Worm (Caenorhabditis elegans): ENCODE results near the gene slc-17.2.

The slc-17.2 gene

DNA sequence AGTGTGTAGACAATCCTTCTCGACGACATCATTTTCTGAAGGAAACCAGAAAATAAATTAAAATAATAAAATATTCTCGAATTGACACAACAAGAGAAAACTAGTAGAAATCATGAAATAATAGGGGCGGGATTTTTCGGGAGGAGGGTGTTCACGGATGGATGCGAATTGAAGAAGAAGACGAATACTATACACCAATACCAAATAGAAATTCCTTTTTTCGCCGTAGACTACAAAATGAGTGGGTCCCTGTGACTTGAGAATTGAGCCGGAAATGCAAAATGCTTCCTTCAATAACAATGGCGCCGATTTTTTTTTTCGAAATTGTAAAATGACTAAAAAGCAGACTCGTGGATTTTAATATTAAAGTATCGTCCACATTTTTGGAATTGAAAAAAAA, 11.1 kb upstream of the slc-17.2 start, which contains the start of gene nlp-48:
Gene nlp-48 (minus strand): TSS at position 101 of the 400 bp plus-strand sequence.
- no peak for TF ChIP-seq ZK546.5 (tag; optimal IDR thresholded peaks at IDR 0.05)
- TF ChIP-seq ceh-9 (tag; optimal IDR thresholded peaks at IDR 0.05): no peak
- no peak for TF ChIP-seq unc-62 (GFP tag; optimal IDR thresholded peaks at IDR 0.05)
- no peak for TF ChIP-seq pha-4 (tag; optimal IDR thresholded peaks at IDR 0.05)
- TF ChIP-seq ceh-28 (tag; optimal IDR thresholded peaks at IDR 0.05): no peak
- no peak for TF ChIP-seq nhr-11 (tag; optimal IDR thresholded peaks at IDR 0.05)
- no peak for TF ChIP-seq hmg-11 (tag; optimal IDR thresholded peaks at IDR 0.05)
- no peak for TF ChIP-seq jun-1 (tag; optimal IDR thresholded peaks at IDR 0.05)
- no peak for TF ChIP-seq lin-39 (tag; optimal IDR thresholded peaks at IDR 0.05)
- TF ChIP-seq snpc-4 (tag; optimal IDR thresholded peaks at IDR 0.05): no peak
- no peak for TF ChIP-seq elt-3 (tag; optimal IDR thresholded peaks at IDR 0.05)

DNA sequence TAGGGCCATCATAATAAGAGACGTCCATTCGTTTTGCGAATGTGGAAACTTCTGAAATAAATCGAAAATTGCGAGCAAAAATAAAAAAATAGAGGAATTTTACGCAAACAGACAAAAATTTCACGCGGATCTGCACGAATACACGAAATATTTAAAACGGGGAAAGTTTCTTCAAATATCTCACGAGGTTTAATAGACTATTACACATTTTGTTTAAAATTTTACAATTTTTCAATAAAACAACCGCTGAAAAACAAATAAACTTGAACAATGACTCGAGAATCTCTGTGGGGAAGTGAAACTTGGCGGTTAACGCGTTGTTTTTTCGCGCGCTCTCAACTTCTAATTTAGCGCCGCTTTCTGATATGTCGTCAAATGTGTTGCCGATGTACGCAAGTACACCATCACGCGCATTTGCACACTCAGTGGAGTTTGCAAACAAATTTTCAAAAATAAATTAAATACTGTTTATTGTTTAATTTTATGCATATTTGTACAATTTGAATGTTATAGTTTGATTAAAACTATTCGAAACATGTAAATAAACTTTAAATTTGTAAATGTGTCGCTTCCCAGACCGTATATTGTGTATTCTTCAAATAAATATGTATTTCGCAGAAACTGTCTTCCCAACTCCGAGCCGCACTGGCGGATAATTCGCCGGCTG, 3.3 kb upstream of the slc-17.2 start, which contains the start of the genes gpr-2 and rgr-1:
Gene gpr-2 (minus strand): TSS at position 51 of the 667 bp plus-strand sequence.
Gene rgr-1 (plus strand): TSS at position 617 of the 667 bp plus-strand sequence.
- TF ChIP-seq unc-39 (tag; optimal IDR thresholded peaks at IDR 0.05) (no peak), nhr-28 (tag; optimal IDR thresholded peaks at IDR 0.05) (no peak), aly-2 (tag; optimal IDR thresholded peaks at IDR 0.05) (no peak), R02D3.7 (tag; optimal IDR thresholded peaks at IDR 0.05) (no peak), mdl-1 (tag; optimal IDR thresholded peaks at IDR 0.05) (no peak), jun-1 (tag; optimal IDR thresholded peaks at IDR 0.05) (no peak), zag-1 (tag; optimal IDR thresholded peaks at IDR 0.05) (no peak), nhr-76 (tag; optimal IDR thresholded peaks at IDR 0.05) (no peak), tbx-2 (tag; optimal IDR thresholded peaks at IDR 0.05) (no peak), nhr-67 (tag; optimal IDR thresholded peaks at IDR 0.05) (no peak), fos-1 (tag; optimal IDR thresholded peaks at IDR 0.05) (no peak), ceh-16 (tag; optimal IDR thresholded peaks at IDR 0.05) (no peak), sea-2 (GFP tag; optimal IDR thresholded peaks at IDR 0.05) (no peak), mml-1 (tag; optimal IDR thresholded peaks at IDR 0.05) (no peak), nhr-12 (tag; optimal IDR thresholded peaks at IDR 0.05) (no peak), nhr-11 (tag; optimal IDR thresholded peaks at IDR 0.05) (no peak), ama-1 (optimal IDR thresholded peaks at IDR 0.05) (no peak), egl-5 (tag; optimal IDR thresholded peaks at IDR 0.05) (no peak), nhr-237 (tag; optimal IDR thresholded peaks at IDR 0.05) (no peak), elt-3 (tag; optimal IDR thresholded peaks at IDR 0.05) (no peak), pqm-1 (tag; optimal IDR thresholded peaks at IDR 0.05) (no peak), lsy-12 (tag; optimal IDR thresholded peaks at IDR 0.05) (no peak), lin-39 (tag; optimal IDR thresholded peaks at IDR 0.05) (no peak), nhr-25 (tag; optimal IDR thresholded peaks at IDR 0.05) (no peak), ceh-9 (tag; optimal IDR thresholded peaks at IDR 0.05) (no peak), fkh-10 (GFP tag; optimal IDR thresholded peaks at IDR 0.05) (no peak), ceh-28 (tag; optimal IDR thresholded peaks at IDR 0.05) (no peak), fkh-2 (tag; optimal IDR thresholded peaks at IDR 0.05) (no peak), elt-1 (tag; optimal IDR thresholded peaks at IDR 0.05) (no peak), ztf-11 (tag; optimal IDR thresholded peaks at IDR 0.05) (no peak), elt-2 (tag; optimal IDR thresholded peaks at IDR 0.05) (no peak), skn-1 (tag; optimal IDR thresholded peaks at IDR 0.05) (peak; percentile 29), lin-15B (tag; optimal IDR thresholded peaks at IDR 0.05) (peak; percentile 46), ZK546.5 (tag; optimal IDR thresholded peaks at IDR 0.05) (no peak), nhr-77 (tag; optimal IDR thresholded peaks at IDR 0.05) (no peak), nhr-23 (tag; optimal IDR thresholded peaks at IDR 0.05) (peak; percentile 38), ztf-4 (tag; optimal IDR thresholded peaks at IDR 0.05) (no peak), hmg-11 (tag; optimal IDR thresholded peaks at IDR 0.05) (peak; percentile 36), eor-1 (tag; optimal IDR thresholded peaks at IDR 0.05) (no peak), snpc-4 (tag; optimal IDR thresholded peaks at IDR 0.05) (peak; percentile 35), nfya-1 (tag; optimal IDR thresholded peaks at IDR 0.05; ENCODE audit: insufficient read depth) (peak; percentile 53), pha-4 (tag; optimal IDR thresholded peaks at IDR 0.05) (peak; percentile 47)

Measured in whole organism, L3 larva.